Worm (Caenorhabditis elegans) whole organism, L1 larva: ENCODE results near the gene T01D1.5.
A peak's percentile ranks its signal among the peaks of the same experiment; 100 is the strongest.

ENCODE experiments used
- blmp-1 ChIP-seq: fragments of 150-350 bp; optimal IDR thresholded peaks from 2 replicates; lab custom pipeline; 2014; ENCODE audit warnings: missing biosample characterization, missing genetic modification characterization
- fkh-10 ChIP-seq: sonication (generic microtip); optimal IDR thresholded peaks from 2 replicates; lab custom pipeline; 2017; ENCODE audit warnings: missing biosample characterization, missing genetic modification reagents, missing genetic modification characterization
- isw-1 ChIP-seq: fragments of 200-800 bp; sonication (Bioruptor generic); IDR thresholded peaks from 2 replicates; pipeline ENCODE4 v1.3.6; 2022; ENCODE audit warnings: missing genetic modification characterization, missing compliant biosample characterization

ce11 chrII:221212-221611, 32.3 kb upstream of the T01D1.5 start:
- TF ChIP-seq blmp-1 (tag; lab: Kevin White, UChicago), result peak; percentile 35
- peak; percentile 26; the same call in 1 of the 2 replicates for TF ChIP-seq isw-1 (GFP tag; lab: Robert Waterston, UW)
- TF ChIP-seq fkh-10 (GFP tag; lab: Kevin White, UChicago), result no peak
